Worm (Caenorhabditis elegans) whole organism, L2 larva: ENCODE data around the gene C08G5.6.

Source experiments
- Y55F3AM.14 ChIP-seq: fragments of 200-800 bp; sonication (Bioruptor generic); optimal IDR thresholded peaks from 2 replicates; lab custom pipeline; 2018; ENCODE audit warnings: mild to moderate bottlenecking, missing genetic modification characterization, missing compliant biosample characterization
- ZK546.5 ChIP-seq: sonication (generic microtip); optimal IDR thresholded peaks from 2 replicates; lab custom pipeline; 2017; ENCODE audit warnings: missing biosample characterization, missing genetic modification characterization
- blmp-1 ChIP-seq: sonication (generic microtip); optimal IDR thresholded peaks from 2 replicates; lab custom pipeline; 2017; ENCODE audit warnings: missing genetic modification characterization, mild to moderate bottlenecking, missing compliant biosample characterization, antibody characterized with exemption, moderate library complexity; ENCODE audit not compliant: insufficient read depth
- ceh-16 ChIP-seq: fragments of 150-350 bp; optimal IDR thresholded peaks from 2 replicates; lab custom pipeline; 2014; ENCODE audit warnings: missing biosample characterization, missing genetic modification characterization
- crh-2 ChIP-seq: sonication (generic microtip); optimal IDR thresholded peaks from 2 replicates; lab custom pipeline; 2017; ENCODE audit warnings: missing biosample characterization, missing genetic modification characterization
- elt-1 ChIP-seq: fragments of 150-350 bp; optimal IDR thresholded peaks from 2 replicates; lab custom pipeline; 2014; ENCODE audit warnings: missing biosample characterization, missing genetic modification characterization
- gmeb-1 ChIP-seq: fragments of 150-350 bp; optimal IDR thresholded peaks from 2 replicates; lab custom pipeline; 2014; ENCODE audit warnings: missing biosample characterization, missing genetic modification characterization
- lin-11 ChIP-seq: fragments of 150-350 bp; sonication (generic microtip); optimal IDR thresholded peaks from 2 replicates; lab custom pipeline; 2014; ENCODE audit warnings: missing biosample characterization, missing genetic modification characterization, inconsistent platforms, mixed read lengths
- lin-13 ChIP-seq: fragments of 150-350 bp; optimal IDR thresholded peaks from 2 replicates; lab custom pipeline; 2014; ENCODE audit warnings: missing biosample characterization, missing genetic modification reagents, missing genetic modification characterization
- lin-39 ChIP-seq: fragments of 150-350 bp; optimal IDR thresholded peaks from 2 replicates; lab custom pipeline; 2014; ENCODE audit warnings: missing biosample characterization, missing genetic modification reagents, missing genetic modification characterization
- lsy-2 ChIP-seq, 2 experiments: fragments of 150-350 bp in 1 of 2; sonication (generic microtip) in 1 of 2; optimal IDR thresholded peaks; 2 replicates each; lab custom pipeline; 2014 to 2017; ENCODE audit warnings: missing biosample characterization in 2 of 2, missing genetic modification characterization in 2 of 2
- mbf-1 ChIP-seq: sonication (generic microtip); optimal IDR thresholded peaks from 2 replicates; lab custom pipeline; 2017; ENCODE audit warnings: missing biosample characterization, missing genetic modification characterization
- nhr-11 ChIP-seq: fragments of 150-350 bp; optimal IDR thresholded peaks from 2 replicates; lab custom pipeline; 2014; ENCODE audit warnings: missing biosample characterization, missing genetic modification characterization
- nhr-12 ChIP-seq: fragments of 150-350 bp; optimal IDR thresholded peaks from 2 replicates; lab custom pipeline; 2014; ENCODE audit warnings: missing biosample characterization, missing genetic modification characterization
- nhr-129 ChIP-seq: fragments of 150-350 bp; optimal IDR thresholded peaks from 2 replicates; lab custom pipeline; 2014; ENCODE audit warnings: missing biosample characterization, missing genetic modification characterization
- nhr-21 ChIP-seq: fragments of 150-350 bp; optimal IDR thresholded peaks from 2 replicates; lab custom pipeline; 2014; ENCODE audit warnings: missing biosample characterization, missing genetic modification characterization
- nhr-23 ChIP-seq: fragments of 150-350 bp; optimal IDR thresholded peaks from 2 replicates; lab custom pipeline; 2014; ENCODE audit warnings: missing biosample characterization, missing genetic modification reagents, missing genetic modification characterization
- nhr-25 ChIP-seq: fragments of 150-350 bp; sonication (generic microtip); optimal IDR thresholded peaks from 3 replicates; lab custom pipeline; 2014; ENCODE audit warnings: missing biosample characterization, missing genetic modification characterization
- nhr-6 ChIP-seq: fragments of 150-350 bp; optimal IDR thresholded peaks from 2 replicates; lab custom pipeline; 2014; ENCODE audit warnings: missing biosample characterization, missing genetic modification characterization
- nhr-77 ChIP-seq: fragments of 150-350 bp; optimal IDR thresholded peaks from 2 replicates; lab custom pipeline; 2014; ENCODE audit warnings: missing biosample characterization, missing genetic modification characterization
- peb-1 ChIP-seq: fragments of 150-350 bp; optimal IDR thresholded peaks from 2 replicates; lab custom pipeline; 2014; ENCODE audit warnings: missing biosample characterization, missing genetic modification characterization
- sem-4 ChIP-seq: fragments of 150-350 bp; optimal IDR thresholded peaks from 2 replicates; lab custom pipeline; 2014; ENCODE audit warnings: missing biosample characterization, missing genetic modification reagents, missing genetic modification characterization
- sma-3 ChIP-seq: sonication (generic microtip); optimal IDR thresholded peaks from 2 replicates; lab custom pipeline; 2016; ENCODE audit warnings: missing genetic modification reagents, missing genetic modification characterization, missing compliant biosample characterization
- sma-9 ChIP-seq, 2 experiments: fragments of 150-350 bp in 1 of 2; sonication (generic microtip) in 1 of 2; optimal IDR thresholded peaks; 2 replicates each; lab custom pipeline; 2014 to 2016; ENCODE audit warnings: missing genetic modification characterization in 2 of 2, mild to moderate bottlenecking in 1 of 2, missing biosample characterization in 1 of 2, missing compliant biosample characterization in 1 of 2, missing genetic modification reagents in 1 of 2, moderate library complexity in 1 of 2
- snpc-4 ChIP-seq: fragments of 150-350 bp; optimal IDR thresholded peaks from 2 replicates; lab custom pipeline; 2014; ENCODE audit warnings: missing biosample characterization, missing genetic modification characterization
- unc-39 ChIP-seq: fragments of 150-350 bp; optimal IDR thresholded peaks from 2 replicates; lab custom pipeline; 2014; ENCODE audit warnings: missing biosample characterization, missing genetic modification characterization
- zag-1 ChIP-seq: fragments of 150-350 bp; optimal IDR thresholded peaks from 2 replicates; lab custom pipeline; 2014; ENCODE audit warnings: missing biosample characterization, missing genetic modification characterization
- ztf-4 ChIP-seq: fragments of 150-350 bp; optimal IDR thresholded peaks from 2 replicates; lab custom pipeline; 2014; ENCODE audit warnings: missing biosample characterization, missing genetic modification characterization

Gene C08G5.6

DNA sequence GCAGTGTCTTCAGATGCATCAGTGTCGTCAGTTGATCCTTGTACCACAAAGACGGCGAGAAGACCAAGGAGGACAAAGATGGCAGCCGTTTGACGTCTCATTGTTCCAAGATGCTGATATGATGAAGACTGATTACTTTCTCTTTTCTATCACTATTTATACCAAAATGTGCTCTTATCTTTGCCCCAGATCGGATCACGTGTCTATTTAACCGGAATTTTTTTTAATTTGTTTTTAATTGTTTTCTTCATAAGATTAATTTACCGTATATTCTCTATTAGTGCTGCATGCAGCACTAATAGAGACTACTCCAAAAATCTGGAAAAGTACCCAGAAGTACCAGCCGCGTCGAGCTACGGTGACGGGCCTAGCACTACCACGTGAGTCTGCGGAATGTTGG is 44.4 kb downstream of the C08G5.6 start, which contains the start of gene msrp-3:
Gene msrp-3 (minus strand): TSS at position 101 of the 400 bp plus-strand sequence.
- TF ChIP-seq blmp-1 (tag; lab: Kevin White, UChicago) (no peak), nhr-12 (no peak), nhr-11 (tag; lab: Kevin White, UChicago) (no peak), crh-2 (tag; lab: Kevin White, UChicago) (no peak), sma-3 (GFP tag; lab: Kevin White, UChicago) (no peak), mbf-1 (no peak), nhr-6 (tag; lab: Kevin White, UChicago) (no peak), peb-1 (tag; lab: Kevin White, UChicago) (no peak), Y55F3AM.14 (GFP tag; lab: Kevin White, UChicago) (no peak), zag-1 (tag; lab: Kevin White, UChicago) (no peak), unc-39 (no peak), nhr-23 (tag; lab: Kevin White, UChicago) (no peak), nhr-25 (tag; lab: Kevin White, UChicago) (no peak), lin-39 (tag; lab: Kevin White, UChicago) (no peak), elt-1 (tag; lab: Kevin White, UChicago) (no peak), nhr-129 (tag; lab: Kevin White, UChicago) (no peak), ztf-4 (tag; lab: Kevin White, UChicago) (no peak), nhr-21 (no peak), snpc-4 (no peak), sem-4 (no peak)
- TF ChIP-seq, all 48 proteins: peak for 0

- TF ChIP-seq ZK546.5 (tag; lab: Kevin White, UChicago): no peak
- no peak for TF ChIP-seq snpc-4
- TF ChIP-seq, all 48 proteins: peak for 0
Measured at ce11 chrII:820519-820918, 50.2 kb downstream of the C08G5.6 start, which contains the start of gene F46F5.7. Gene F46F5.7, minus strand, starts transcription at chrII:820619.

DNA sequence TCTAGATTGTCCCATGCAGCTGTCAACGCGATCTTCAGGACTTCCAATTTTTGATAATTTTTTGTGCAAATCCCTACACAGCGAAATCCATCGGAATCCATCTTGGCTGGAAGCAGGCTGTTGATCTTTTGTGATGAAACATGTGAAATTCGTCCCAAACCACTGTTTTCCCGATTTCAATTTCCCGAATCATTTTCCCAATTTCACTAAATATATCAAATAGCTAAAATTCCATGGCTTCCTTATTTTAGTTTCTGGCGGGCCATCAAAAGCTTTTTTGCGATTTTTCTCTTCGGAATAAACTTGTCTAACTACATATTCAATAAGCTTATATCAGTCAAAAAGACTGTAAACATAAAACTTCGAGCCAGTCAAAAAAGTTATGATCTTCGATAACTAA is 51.2 kb downstream of the C08G5.6 start, which contains the start of gene F46F5.8:
Gene F46F5.8 (minus strand): TSS at position 101 of the 400 bp plus-strand sequence.
- TF ChIP-seq lin-11: no peak
- no peak for TF ChIP-seq unc-39
- TF ChIP-seq zag-1 (tag; lab: Kevin White, UChicago): no peak
- no peak for TF ChIP-seq elt-1 (tag; lab: Kevin White, UChicago)
- TF ChIP-seq nhr-77 (tag; lab: Kevin White, UChicago): no peak
- TF ChIP-seq lsy-2 (tag; optimal IDR thresholded peaks at IDR 0.05; lab: Kevin White, UChicago): no peak
- TF ChIP-seq lin-13: no peak
- no peak for TF ChIP-seq gmeb-1 (tag; lab: Kevin White, UChicago)
- TF ChIP-seq sma-9 (GFP tag; optimal IDR thresholded peaks at IDR 0.05; lab: Kevin White, UChicago): no peak
- TF ChIP-seq sma-9 (tag; optimal IDR thresholded peaks at IDR 0.05; lab: Kevin White, UChicago): no peak
- TF ChIP-seq sem-4: no peak
- no peak for TF ChIP-seq ceh-16 (tag; lab: Kevin White, UChicago)
